Worm (Caenorhabditis elegans): Measurements from ENCODE around the gene K08D8.11.

DNA sequence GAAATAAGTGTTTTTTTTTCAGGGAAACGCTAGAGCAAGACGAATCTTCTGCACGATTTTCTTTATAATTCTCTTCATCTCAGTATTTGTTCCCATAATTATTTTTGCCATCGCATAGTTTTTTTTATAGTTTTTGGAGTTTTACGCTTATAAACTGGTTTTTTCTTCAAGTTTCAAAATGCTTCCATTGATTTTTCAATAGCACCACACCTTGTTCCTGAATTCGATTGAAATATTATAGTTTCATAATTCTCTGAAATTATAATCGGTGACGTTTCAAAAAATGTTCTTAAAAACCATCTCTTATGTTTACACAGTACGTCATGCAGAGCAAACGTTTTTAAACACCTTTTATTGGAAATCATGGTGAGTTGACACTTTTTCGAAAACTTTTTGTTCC is 1.9 kb upstream of the K08D8.11 start, which contains the start of gene K08D8.12:
- TF ChIP-seq nhr-28 (tag; optimal IDR thresholded peaks at IDR 0.05) (no peak), nhr-237 (tag; optimal IDR thresholded peaks at IDR 0.05) (no peak), unc-120 (tag; optimal IDR thresholded peaks at IDR 0.05; ENCODE audit: poor library complexity, severe bottlenecking) (no peak), lsy-2 (tag; optimal IDR thresholded peaks at IDR 0.05) (no peak), elt-3 (tag; optimal IDR thresholded peaks at IDR 0.05) (no peak), nhr-12 (tag; optimal IDR thresholded peaks at IDR 0.05) (no peak), ceh-43 (GFP tag; optimal IDR thresholded peaks at IDR 0.05) (no peak), pha-4 (tag; optimal IDR thresholded peaks at IDR 0.05) (no peak), unc-39 (tag; optimal IDR thresholded peaks at IDR 0.05) (no peak), lin-13 (tag; optimal IDR thresholded peaks at IDR 0.05) (no peak), ces-1 (GFP tag; optimal IDR thresholded peaks at IDR 0.05) (no peak), nhr-76 (tag; optimal IDR thresholded peaks at IDR 0.05) (no peak), snpc-4 (tag; optimal IDR thresholded peaks at IDR 0.05) (no peak)
